Fruit fly (Drosophila melanogaster) whole organism, embryonic: ENCODE measurements around the gene eya.

Experiments used
- Bteb2 ChIP-seq: fragments of 200-800 bp; sonication (Bioruptor generic); optimal IDR thresholded peaks from 2 replicates; lab custom pipeline; 2016; ENCODE audit warnings: missing biosample characterization, missing genetic modification characterization
- CG1024 ChIP-seq: fragments of 200-800 bp; sonication (Bioruptor generic); IDR thresholded peaks from 2 replicates; pipeline ENCODE4 v1.3.6; 2022; ENCODE audit warnings: missing biosample characterization, missing genetic modification characterization
- CG10366 ChIP-seq: fragments of 200-800 bp; sonication (Bioruptor generic); IDR thresholded peaks from 2 replicates; pipeline ENCODE4 v1.3.6; 2022; ENCODE audit warnings: missing biosample characterization, missing genetic modification characterization
- CG10654 ChIP-seq: fragments of 200-800 bp; sonication (Bioruptor generic); optimal IDR thresholded peaks from 2 replicates; lab custom pipeline; 2016; ENCODE audit warnings: missing biosample characterization, missing genetic modification characterization
- CG11696 ChIP-seq: fragments of 200-800 bp; sonication (Bioruptor generic); IDR thresholded peaks from 2 replicates; pipeline ENCODE4 v1.3.6; 2022; ENCODE audit warnings: missing biosample characterization, missing genetic modification characterization
- CG11723 ChIP-seq: fragments of 200-800 bp; sonication (Bioruptor generic); optimal IDR thresholded peaks from 2 replicates; lab custom pipeline; 2017; ENCODE audit warnings: missing biosample characterization, mild to moderate bottlenecking, missing genetic modification characterization
- CG13287 ChIP-seq: fragments of 200-800 bp; sonication (Bioruptor generic); IDR thresholded peaks from 2 replicates; pipeline ENCODE4 v1.3.6; 2022; ENCODE audit warnings: missing biosample characterization, missing genetic modification characterization; ENCODE audit not compliant: partially characterized antibody
- CG14014 ChIP-seq: fragments of 200-800 bp; sonication (Bioruptor generic); IDR thresholded peaks from 2 replicates; pipeline ENCODE4 v1.3.6; 2022; ENCODE audit warnings: missing biosample characterization, missing genetic modification characterization
- CG1529 ChIP-seq: fragments of 200-800 bp; sonication (Bioruptor generic); optimal IDR thresholded peaks from 3 replicates; lab custom pipeline; 2018; ENCODE audit warnings: missing biosample characterization, missing genetic modification characterization
- CG1603 ChIP-seq: fragments of 200-800 bp; sonication (Bioruptor generic); optimal IDR thresholded peaks from 2 replicates; lab custom pipeline; 2019; ENCODE audit warnings: missing biosample characterization, mild to moderate bottlenecking, missing genetic modification characterization, moderate library complexity
- CG16813 ChIP-seq: fragments of 200-800 bp; sonication (Bioruptor generic); IDR thresholded peaks from 3 replicates; pipeline ENCODE4 v1.3.6; 2022; ENCODE audit warnings: missing biosample characterization, missing genetic modification characterization; ENCODE audit not compliant: partially characterized antibody
- CG17361 ChIP-seq: fragments of 200-800 bp; sonication (Bioruptor generic); IDR thresholded peaks from 3 replicates; pipeline ENCODE4 v1.3.6; 2022; ENCODE audit warnings: missing biosample characterization, missing genetic modification characterization
- CG1832 ChIP-seq: fragments of 200-800 bp; sonication (Bioruptor generic); optimal IDR thresholded peaks from 2 replicates; lab custom pipeline; 2017; ENCODE audit warnings: missing biosample characterization, mild to moderate bottlenecking, missing genetic modification characterization, inconsistent platforms
- CG31388 ChIP-seq: fragments of 200-800 bp; sonication (Bioruptor generic); optimal IDR thresholded peaks from 2 replicates; lab custom pipeline; 2016; ENCODE audit warnings: missing biosample characterization, missing genetic modification characterization
- CG32532 ChIP-seq: fragments of 200-800 bp; sonication (Bioruptor generic); IDR thresholded peaks from 2 replicates; pipeline ENCODE4 v1.3.6; 2022; ENCODE audit warnings: missing biosample characterization, missing genetic modification characterization
- CG32767 ChIP-seq: fragments of 200-800 bp; sonication (Bioruptor generic); IDR thresholded peaks from 2 replicates; pipeline ENCODE4 v1.3.6; 2022; ENCODE audit warnings: missing biosample characterization, missing genetic modification characterization
- CG4424 ChIP-seq: fragments of 200-800 bp; sonication (Bioruptor generic); optimal IDR thresholded peaks from 3 replicates; lab custom pipeline; 2016; ENCODE audit warnings: missing biosample characterization, missing genetic modification characterization
- CG8089 ChIP-seq: fragments of 200-800 bp; sonication (Bioruptor generic); optimal IDR thresholded peaks from 3 replicates; lab custom pipeline; 2016; ENCODE audit warnings: missing biosample characterization, missing genetic modification characterization
- CG9215 ChIP-seq: fragments of 200-800 bp; sonication (Bioruptor generic); IDR thresholded peaks from 2 replicates; pipeline ENCODE4 v1.3.6; 2022; ENCODE audit warnings: missing biosample characterization, missing genetic modification characterization
- Doc3 ChIP-seq: fragments of 200-800 bp; sonication (Bioruptor generic); IDR thresholded peaks from 3 replicates; pipeline ENCODE4 v1.3.6; 2022; ENCODE audit warnings: missing biosample characterization, missing genetic modification characterization; ENCODE audit not compliant: partially characterized antibody
- Dp ChIP-seq: fragments of 200-800 bp; sonication (Bioruptor generic); optimal IDR thresholded peaks from 2 replicates; lab custom pipeline; 2018; ENCODE audit warnings: missing biosample characterization, mild to moderate bottlenecking, missing genetic modification characterization, moderate library complexity
- E2f2 ChIP-seq: fragments of 200-800 bp; sonication (Bioruptor generic); IDR thresholded peaks from 2 replicates; pipeline ENCODE4 v1.3.6; 2022; ENCODE audit warnings: missing biosample characterization, missing genetic modification characterization
- Hr78 ChIP-seq, 2 experiments: fragments of 200-800 bp in 1 of 2; fragments of >200 bp in 1 of 2; sonication (Bioruptor generic) in 1 of 2; optimal IDR thresholded peaks; 2 replicates each; lab custom pipeline; 2017 to 2019; ENCODE audit warnings: missing biosample characterization in 2 of 2, missing genetic modification characterization in 2 of 2, mild to moderate bottlenecking in 1 of 2, moderate library complexity in 1 of 2
- MBD-R2 ChIP-seq: fragments of 200-800 bp; sonication (Bioruptor generic); IDR thresholded peaks from 2 replicates; pipeline ENCODE4 v1.3.6; 2022; ENCODE audit warnings: missing biosample characterization, missing genetic modification characterization
- MESR4 ChIP-seq: fragments of 200-800 bp; sonication (Bioruptor generic); optimal IDR thresholded peaks from 2 replicates; lab custom pipeline; 2018; ENCODE audit warnings: missing biosample characterization, mild to moderate bottlenecking, missing genetic modification characterization, moderate library complexity
- Opbp ChIP-seq: fragments of 200-800 bp; sonication (Bioruptor generic); IDR thresholded peaks from 3 replicates; pipeline ENCODE4 v1.3.6; 2022; ENCODE audit warnings: missing biosample characterization, missing genetic modification characterization; ENCODE audit not compliant: partially characterized antibody
- Pdp1 ChIP-seq, 2 experiments: fragments of 200-800 bp; sonication (Bioruptor generic); optimal IDR thresholded peaks; 3 replicates each; lab custom pipeline; 2016; ENCODE audit warnings: missing biosample characterization in 2 of 2, missing genetic modification characterization in 2 of 2, mild to moderate bottlenecking in 1 of 2, moderate library complexity in 1 of 2
- Scr ChIP-seq: fragments of 200-800 bp; sonication (Bioruptor generic); IDR thresholded peaks from 2 replicates; pipeline ENCODE4 v1.3.6; 2022; ENCODE audit warnings: missing biosample characterization, missing genetic modification characterization; ENCODE audit not compliant: partially characterized antibody
- Six4 ChIP-seq: fragments of 200-800 bp; sonication (Bioruptor generic); optimal IDR thresholded peaks from 2 replicates; lab custom pipeline; 2016; ENCODE audit warnings: missing biosample characterization, missing genetic modification characterization
- Sox102F ChIP-seq: fragments of 200-800 bp; sonication (Bioruptor generic); optimal IDR thresholded peaks from 2 replicates; lab custom pipeline; 2018; ENCODE audit warnings: missing biosample characterization, mild to moderate bottlenecking, missing genetic modification characterization, moderate library complexity
- TFAM ChIP-seq: fragments of 200-800 bp; sonication (Bioruptor generic); optimal IDR thresholded peaks from 2 replicates; lab custom pipeline; 2017; ENCODE audit warnings: missing biosample characterization, missing genetic modification characterization, inconsistent platforms
- chinmo ChIP-seq: fragments of 200-800 bp; sonication (Bioruptor generic); IDR thresholded peaks from 4 replicates; pipeline ENCODE4 v1.3.6; 2022; ENCODE audit warnings: missing biosample characterization, missing genetic modification characterization; ENCODE audit not compliant: partially characterized antibody
- crp ChIP-seq, 2 experiments: fragments of 200-800 bp; sonication (Bioruptor generic); optimal IDR thresholded peaks; 2 replicates in 1 of 2; 3 replicates in 1 of 2; lab custom pipeline; 2017; ENCODE audit warnings: missing biosample characterization in 2 of 2, missing genetic modification characterization in 2 of 2, mild to moderate bottlenecking in 1 of 2, moderate library complexity in 1 of 2
- da ChIP-seq: fragments of 200-800 bp; sonication (Bioruptor generic); optimal IDR thresholded peaks from 2 replicates; lab custom pipeline; 2016; ENCODE audit warnings: missing biosample characterization, missing genetic modification characterization
- eve ChIP-seq, 2 experiments: fragments of >200 bp; optimal IDR thresholded peaks; 2 replicates each; lab custom pipeline; 2017; ENCODE audit warnings: missing biosample characterization in 2 of 2, missing genetic modification characterization in 2 of 2
- exex ChIP-seq: fragments of 200-800 bp; sonication (Bioruptor generic); optimal IDR thresholded peaks from 4 replicates; lab custom pipeline; 2018; ENCODE audit warnings: missing biosample characterization, mild to moderate bottlenecking, missing genetic modification characterization, moderate library complexity
- grn ChIP-seq: fragments of 200-800 bp; sonication (Bioruptor generic); optimal IDR thresholded peaks from 3 replicates; lab custom pipeline; 2017; ENCODE audit warnings: missing biosample characterization, missing genetic modification characterization
- kni ChIP-seq: fragments of 200-800 bp; sonication (Bioruptor generic); optimal IDR thresholded peaks from 3 replicates; lab custom pipeline; 2017; ENCODE audit warnings: mild to moderate bottlenecking, missing biosample characterization, missing genetic modification reagents, missing genetic modification characterization
- mld ChIP-seq: fragments of 200-800 bp; sonication (Bioruptor generic); IDR thresholded peaks from 3 replicates; pipeline ENCODE4 v1.3.6; 2022; ENCODE audit warnings: missing biosample characterization, missing genetic modification characterization; ENCODE audit not compliant: partially characterized antibody
- shn ChIP-seq: fragments of 200-800 bp; sonication (Bioruptor generic); optimal IDR thresholded peaks from 3 replicates; lab custom pipeline; 2016; ENCODE audit warnings: missing biosample characterization, missing genetic modification characterization
- sim ChIP-seq: fragments of 200-800 bp; sonication (Bioruptor generic); IDR thresholded peaks from 2 replicates; pipeline ENCODE4 v1.3.6; 2022; ENCODE audit warnings: missing biosample characterization, missing genetic modification characterization
- sug ChIP-seq: fragments of 200-800 bp; optimal IDR thresholded peaks from 2 replicates; lab custom pipeline; 2019; ENCODE audit warnings: missing biosample characterization, mild to moderate bottlenecking, missing genetic modification characterization, moderate library complexity
- unc-4 ChIP-seq: fragments of 200-800 bp; sonication (Bioruptor generic); IDR thresholded peaks from 2 replicates; pipeline ENCODE4 v1.3.6; 2022; ENCODE audit warnings: missing biosample characterization, missing genetic modification characterization; ENCODE audit not compliant: partially characterized antibody
- vvl ChIP-seq: fragments of 200-800 bp; sonication (Bioruptor generic); IDR thresholded peaks from 2 replicates; pipeline ENCODE4 v1.3.6; 2022; ENCODE audit warnings: missing biosample characterization, missing genetic modification characterization
- wek ChIP-seq: fragments of 200-800 bp; sonication (Bioruptor generic); optimal IDR thresholded peaks from 3 replicates; lab custom pipeline; 2018; ENCODE audit warnings: missing biosample characterization, mild to moderate bottlenecking, missing genetic modification characterization, moderate library complexity

eya gene

DNA sequence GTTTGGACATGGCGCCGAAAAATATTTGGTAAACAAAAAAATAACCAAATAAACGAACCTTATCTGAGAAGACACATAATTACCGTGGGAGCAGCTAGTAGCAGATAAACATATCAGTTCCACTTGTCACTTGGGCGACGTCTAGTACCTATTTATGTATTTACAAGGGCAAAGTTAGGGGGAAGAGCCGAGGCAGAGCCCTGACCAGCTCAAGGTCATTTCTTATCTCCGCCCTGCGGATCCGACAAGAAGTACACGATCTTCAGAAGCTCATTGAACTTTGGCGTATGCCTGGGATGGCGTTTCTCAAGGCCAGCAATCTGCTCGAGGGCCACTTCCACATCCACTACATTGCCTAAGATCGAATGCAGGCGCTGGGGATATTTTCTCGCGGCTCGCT is 18.2 kb upstream of the eya start (continued):
- peak; percentile 18 for TF ChIP-seq exex (tag; lab: Kevin White, UChicago)

dm6 chr2L:6562358-6562687 is 15.5 kb upstream of the eya start:
- TF ChIP-seq CG1024 (GFP tag; lab: Robert Waterston, UW) = no peak
- no peak for TF ChIP-seq eve (GFP tag; optimal IDR thresholded peaks at IDR 0.05; lab: Kevin White, UChicago)
- no peak for TF ChIP-seq Bteb2 (GFP tag; lab: Kevin White, UChicago)
- TF ChIP-seq E2f2 (GFP tag; lab: Robert Waterston, UW) = peak; percentile 76
- no peak for TF ChIP-seq Hr78 (GFP tag; optimal IDR thresholded peaks at IDR 0.05; lab: Kevin White, UChicago)
- no peak for TF ChIP-seq CG11723
- TF ChIP-seq MBD-R2 (GFP tag; lab: Robert Waterston, UW) = peak; percentile 21; the same call in 1 of the 2 replicates
- no peak for TF ChIP-seq CG9215 (GFP tag; lab: Robert Waterston, UW)
- TF ChIP-seq Doc3 (GFP tag; lab: Robert Waterston, UW) = peak; percentile 52; the same call in 1 of the 3 replicates
- peak in 1 of 2 experiments; percentile 39 for TF ChIP-seq crp (GFP tag; optimal IDR thresholded peaks at IDR 0.05; lab: Kevin White, UChicago)
- TF ChIP-seq vvl (GFP tag; lab: Robert Waterston, UW) = no peak
- no peak for TF ChIP-seq CG32767 (GFP tag; lab: Robert Waterston, UW)
- no peak for TF ChIP-seq da (GFP tag; lab: Kevin White, UChicago)
- 0 out of 4 replicates have a peak, but pooled peaks have one; percentile 58 for TF ChIP-seq chinmo (GFP tag; lab: Robert Waterston, UW)
- no peak for TF ChIP-seq Six4
- no peak for TF ChIP-seq Opbp (GFP tag; lab: Robert Waterston, UW)
- TF ChIP-seq kni (GFP tag; lab: Kevin White, UChicago) = peak; percentile 2
- peak; percentile 16 for TF ChIP-seq sug (tag; lab: Kevin White, UChicago)
- 0 out of 2 replicates have a peak, but pooled peaks have one; percentile 18 for TF ChIP-seq CG13287
- peak; percentile 60 for TF ChIP-seq MESR4 (GFP tag; lab: Kevin White, UChicago)
- peak; percentile 12; the same call in 1 of the 3 replicates for TF ChIP-seq CG16813 (GFP tag; lab: Robert Waterston, UW)
- peak; percentile 61 for TF ChIP-seq Dp (GFP tag; lab: Kevin White, UChicago)
- TF ChIP-seq Pdp1 (GFP tag; optimal IDR thresholded peaks at IDR 0.05; lab: Kevin White, UChicago) = peak in 1 of 2 experiments; percentile 13
- no peak for TF ChIP-seq CG1529 (GFP tag; lab: Kevin White, UChicago)
- peak; percentile 0; the same call in 1 of the 3 replicates for TF ChIP-seq CG17361
- no peak for TF ChIP-seq CG11696 (GFP tag; lab: Robert Waterston, UW)
- TF ChIP-seq CG1832 (GFP tag; lab: Kevin White, UChicago) = no peak
- TF ChIP-seq CG4424 = no peak
- TF ChIP-seq CG31388 (GFP tag; lab: Kevin White, UChicago) = no peak
- no peak for TF ChIP-seq TFAM (GFP tag; lab: Kevin White, UChicago)
- TF ChIP-seq unc-4 (GFP tag; lab: Robert Waterston, UW) = 0 out of 2 replicates have a peak, but pooled peaks have one; percentile 14
- TF ChIP-seq sim (GFP tag; lab: Robert Waterston, UW) = no peak
- peak; percentile 15; the same call in 1 of the 2 replicates for TF ChIP-seq Scr (GFP tag; lab: Robert Waterston, UW)

dm6 chr2L:6561463-6562357 is 14.9 kb upstream of the eya start, which contains the start of the genes Trmt6 and Ent2:
TSS of gene Trmt6 (minus strand) at chr2L:6562289.
TSS of gene Ent2 (plus strand) at chr2L:6562325.
- TF ChIP-seq CG10366 (GFP tag; lab: Robert Waterston, UW) (peak; percentile 98), CG14014 (GFP tag; lab: Robert Waterston, UW) (peak; percentile 97), Scr (GFP tag; lab: Robert Waterston, UW) (no peak), CG8089 (GFP tag; lab: Kevin White, UChicago) (peak; percentile 91), CG10654 (peak; percentile 95), shn (GFP tag; lab: Kevin White, UChicago) (peak; percentile 96), CG1603 (peak; percentile 98), CG32532 (GFP tag; lab: Robert Waterston, UW) (peak; percentile 98), grn (peak; percentile 97), wek (GFP tag; lab: Kevin White, UChicago) (peak; percentile 86), mld (GFP tag; lab: Robert Waterston, UW) (no peak), Sox102F (GFP tag; lab: Kevin White, UChicago) (peak; percentile 95)
